Worm (Caenorhabditis elegans) whole organism, L4 larva: ENCODE results near the gene F57G8.7.
A peak's percentile ranks its signal among the peaks of the same experiment; 100 is the strongest.
"Not testable (repeated sequence)": the region's sequence is repeated elsewhere in the genome, so short reads cannot be mapped to it uniquely, and the experiment has no call there.

Experiments used
- R02D3.7 ChIP-seq: fragments of 150-350 bp; sonication (generic microtip); optimal IDR thresholded peaks from 3 replicates; lab custom pipeline; 2014; ENCODE audit warnings: missing biosample characterization, missing genetic modification characterization
- ama-1 ChIP-seq: fragments of 150-350 bp; optimal IDR thresholded peaks from 2 replicates; lab custom pipeline; 2014; ENCODE audit warnings: inconsistent platforms, mixed read lengths
- ceh-20 ChIP-seq: fragments of 200-800 bp; sonication (Bioruptor generic); IDR thresholded peaks from 2 replicates; pipeline ENCODE4 v1.3.6; 2022; ENCODE audit warnings: missing genetic modification reagents, missing genetic modification characterization, missing compliant biosample characterization
- ces-1 ChIP-seq: fragments of 150-350 bp; sonication (generic microtip); optimal IDR thresholded peaks from 4 replicates; lab custom pipeline; 2014; ENCODE audit warnings: missing biosample characterization, missing genetic modification reagents, missing genetic modification characterization
- daf-8 ChIP-seq: fragments of 200-800 bp; sonication (Bioruptor generic); IDR thresholded peaks from 2 replicates; pipeline ENCODE4 v1.3.6; 2022; ENCODE audit warnings: missing genetic modification characterization, missing compliant biosample characterization
- egl-27 ChIP-seq: sonication (generic microtip); optimal IDR thresholded peaks from 3 replicates; lab custom pipeline; 2017; ENCODE audit warnings: missing biosample characterization, missing genetic modification reagents, missing genetic modification characterization
- nhr-11 ChIP-seq: fragments of 150-350 bp; optimal IDR thresholded peaks from 2 replicates; lab custom pipeline; 2014; ENCODE audit warnings: missing biosample characterization, missing genetic modification characterization
- nhr-77 ChIP-seq: fragments of 150-350 bp; optimal IDR thresholded peaks from 2 replicates; lab custom pipeline; 2014; ENCODE audit warnings: missing biosample characterization, missing genetic modification characterization
- pha-4 ChIP-seq, 2 experiments: fragments of 150-350 bp in 1 of 2; fragments of 200-800 bp in 1 of 2; sonication (Bioruptor generic) in 1 of 2; IDR thresholded peaks in 1 of 2; optimal IDR thresholded peaks in 1 of 2; 2 replicates each; pipeline versions ENCODE4 v1.3.6 to Lab custom; 2014 to 2022; ENCODE audit warnings: missing genetic modification characterization in 2 of 2, missing genetic modification reagents in 2 of 2, missing biosample characterization in 1 of 2, missing compliant biosample characterization in 1 of 2
- rbr-2 ChIP-seq: sonication (generic microtip); optimal IDR thresholded peaks from 2 replicates; lab custom pipeline; 2016; ENCODE audit warnings: missing genotype, missing genetic modification characterization, missing compliant biosample characterization
- zip-2 ChIP-seq: fragments of 150-350 bp; optimal IDR thresholded peaks from 2 replicates; lab custom pipeline; 2014; ENCODE audit warnings: missing biosample characterization, missing genetic modification characterization
- ztf-11 ChIP-seq: fragments of 150-350 bp; optimal IDR thresholded peaks from 2 replicates; lab custom pipeline; 2014; ENCODE audit warnings: missing biosample characterization, missing genetic modification characterization

- TF ChIP-seq rbr-2 (tag; lab: Kevin White, UChicago); ces-1 (GFP tag; lab: Kevin White, UChicago); pha-4 (tag; optimal IDR thresholded peaks at IDR 0.05; lab: Kevin White, UChicago); nhr-11 (tag; lab: Kevin White, UChicago); R02D3.7 (tag; lab: Kevin White, UChicago); zip-2 (tag; lab: Kevin White, UChicago); ama-1 (lab: Kevin White, UChicago); nhr-77 (tag; lab: Kevin White, UChicago); ceh-20; egl-27; daf-8 (GFP tag; lab: Robert Waterston, UW); ztf-11 (tag; lab: Kevin White, UChicago): not testable (repeated sequence)
- TF ChIP-seq pha-4 (GFP tag; IDR thresholded peaks at IDR 0.05; lab: Robert Waterston, UW), result peak; percentile 68; the same call in 1 of the 2 replicates
Observed at ce11 chrV:16338287-16339092, 9.5 kb downstream of the F57G8.7 start, which contains the start of gene slc-9B.2.
